Worm (Caenorhabditis elegans): ENCODE results near the gene K01A12.2.

K01A12.2 gene

DNA sequence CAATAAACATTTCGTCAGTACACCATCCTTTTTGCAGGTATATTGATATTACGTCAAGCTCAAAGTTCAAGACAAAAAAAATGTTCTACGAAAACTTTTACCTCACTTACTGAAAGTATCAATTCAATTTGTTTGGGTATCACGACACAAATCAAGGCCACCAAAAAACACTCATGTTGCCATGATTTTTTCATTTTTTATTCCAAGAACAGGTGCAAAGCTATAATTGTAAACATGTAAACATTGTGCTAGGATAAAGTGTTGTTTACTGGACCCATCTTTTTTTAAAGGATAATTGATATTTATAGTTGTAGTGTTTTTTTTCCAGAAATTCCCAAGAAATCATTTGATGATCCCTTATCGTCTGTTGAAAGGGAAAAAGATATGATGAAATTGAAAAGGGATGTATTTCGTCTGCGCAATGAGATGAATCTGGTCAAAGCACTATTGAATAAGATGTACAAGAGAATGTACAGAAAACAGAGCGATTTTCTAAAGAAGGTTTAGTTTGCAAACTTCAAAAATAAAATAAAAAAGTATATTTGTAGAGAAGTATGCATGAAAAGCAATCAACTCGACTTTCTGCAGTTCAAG lies 30.3 kb upstream of the K01A12.2 start:
- TF ChIP-seq jun-1 (tag; optimal IDR thresholded peaks at IDR 0.05) = no peak
- TF ChIP-seq unc-62 (GFP tag; optimal IDR thresholded peaks at IDR 0.05) = no peak
- no peak for TF ChIP-seq mml-1 (tag; optimal IDR thresholded peaks at IDR 0.05)
- no peak for TF ChIP-seq ceh-16 (tag; optimal IDR thresholded peaks at IDR 0.05)
- no peak for TF ChIP-seq ama-1 (optimal IDR thresholded peaks at IDR 0.05)
- no peak for TF ChIP-seq eor-1 (tag; optimal IDR thresholded peaks at IDR 0.05)
- peak; percentile 21 for TF ChIP-seq nhr-11 (tag; optimal IDR thresholded peaks at IDR 0.05)

- TF ChIP-seq elt-1 (tag; optimal IDR thresholded peaks at IDR 0.05) = peak; percentile 51
- TF ChIP-seq zag-1 (tag; optimal IDR thresholded peaks at IDR 0.05) = no peak
- TF ChIP-seq nhr-25 (tag; optimal IDR thresholded peaks at IDR 0.05) = peak; percentile 59
These were observed 28.2 kb upstream of the K01A12.2 start for ce11 chrX:8584825-8585384.

- TF ChIP-seq ZK546.5 (tag; optimal IDR thresholded peaks at IDR 0.05) (no peak), nhr-237 (tag; optimal IDR thresholded peaks at IDR 0.05) (no peak), pha-4 (tag; optimal IDR thresholded peaks at IDR 0.05) (no peak), unc-62 (GFP tag; optimal IDR thresholded peaks at IDR 0.05) (no peak), zag-1 (tag; optimal IDR thresholded peaks at IDR 0.05) (no peak), nhr-25 (tag; optimal IDR thresholded peaks at IDR 0.05) (no peak), mml-1 (tag; optimal IDR thresholded peaks at IDR 0.05) (no peak), fkh-2 (tag; optimal IDR thresholded peaks at IDR 0.05) (no peak), ceh-9 (tag; optimal IDR thresholded peaks at IDR 0.05) (no peak), tbx-2 (tag; optimal IDR thresholded peaks at IDR 0.05) (no peak), elt-3 (tag; optimal IDR thresholded peaks at IDR 0.05) (no peak), eor-1 (tag; optimal IDR thresholded peaks at IDR 0.05) (no peak), nfya-1 (tag; optimal IDR thresholded peaks at IDR 0.05; ENCODE audit: insufficient read depth) (no peak), nhr-67 (tag; optimal IDR thresholded peaks at IDR 0.05) (no peak)
These were observed 27.3 kb upstream of the K01A12.2 start, which contains the start of gene F18E9.3 for ce11 chrX:8585837-8586236. F18E9.3 (plus strand) TSS chrX:8586147.

DNA sequence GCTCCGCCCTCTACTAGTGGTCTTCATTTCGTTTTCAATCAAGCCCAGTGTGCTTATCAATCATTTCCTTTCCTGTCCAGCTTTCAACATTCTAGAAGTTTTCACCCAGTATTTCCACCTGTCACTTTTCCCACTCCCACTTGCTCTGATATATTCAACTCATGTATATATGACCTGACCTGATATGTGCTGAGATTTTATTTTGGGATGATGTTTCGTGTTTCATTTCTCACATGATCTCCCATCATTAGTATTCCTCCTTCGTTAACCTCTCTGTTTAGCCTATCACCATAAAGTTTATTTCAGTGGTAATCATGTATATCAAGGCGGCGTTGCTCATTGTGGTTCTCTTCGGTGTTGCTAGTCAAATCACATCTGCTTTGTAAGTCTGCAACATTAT lies 20.3 kb upstream of the K01A12.2 start, which contains the start of gene nlp-7:
Gene nlp-7 (plus strand): TSS at position 301 of the 400 bp plus-strand sequence.
- no peak for TF ChIP-seq nhr-76 (tag; optimal IDR thresholded peaks at IDR 0.05)
- TF ChIP-seq mdl-1 (tag; optimal IDR thresholded peaks at IDR 0.05) = no peak
- TF ChIP-seq egl-27 (tag; optimal IDR thresholded peaks at IDR 0.05) = no peak
- no peak for TF ChIP-seq fkh-2 (tag; optimal IDR thresholded peaks at IDR 0.05)
- no peak for TF ChIP-seq nhr-77 (tag; optimal IDR thresholded peaks at IDR 0.05)
- TF ChIP-seq elt-1 (tag; optimal IDR thresholded peaks at IDR 0.05) = no peak
- no peak for TF ChIP-seq jun-1 (tag; optimal IDR thresholded peaks at IDR 0.05)
- no peak for TF ChIP-seq nhr-25 (tag; optimal IDR thresholded peaks at IDR 0.05)
- TF ChIP-seq lin-39 (tag; optimal IDR thresholded peaks at IDR 0.05) = no peak

ce11 chrX:8597647-8598046 lies 15.5 kb upstream of the K01A12.2 start, which contains the start of gene F18E9.7:
F18E9.7 (minus strand) TSS chrX:8597747.
- no peak for TF ChIP-seq ceh-16 (tag; optimal IDR thresholded peaks at IDR 0.05)
- TF ChIP-seq nhr-76 (tag; optimal IDR thresholded peaks at IDR 0.05) = no peak
- no peak for TF ChIP-seq nhr-25 (tag; optimal IDR thresholded peaks at IDR 0.05)
- no peak for TF ChIP-seq pqm-1 (tag; optimal IDR thresholded peaks at IDR 0.05)
- no peak for TF ChIP-seq zag-1 (tag; optimal IDR thresholded peaks at IDR 0.05)
- TF ChIP-seq nhr-67 (tag; optimal IDR thresholded peaks at IDR 0.05) = no peak
- TF ChIP-seq elt-3 (tag; optimal IDR thresholded peaks at IDR 0.05) = no peak
- TF ChIP-seq unc-62 (GFP tag; optimal IDR thresholded peaks at IDR 0.05) = no peak
- no peak for TF ChIP-seq nhr-28 (tag; optimal IDR thresholded peaks at IDR 0.05)
- no peak for TF ChIP-seq fkh-10 (GFP tag; optimal IDR thresholded peaks at IDR 0.05)
- no peak for TF ChIP-seq nhr-11 (tag; optimal IDR thresholded peaks at IDR 0.05)
- no peak for TF ChIP-seq fos-1 (tag; optimal IDR thresholded peaks at IDR 0.05)
- TF ChIP-seq sea-2 (GFP tag; optimal IDR thresholded peaks at IDR 0.05) = no peak
- no peak for TF ChIP-seq ztf-11 (tag; optimal IDR thresholded peaks at IDR 0.05)
- TF ChIP-seq jun-1 (tag; optimal IDR thresholded peaks at IDR 0.05) = no peak

ce11 chrX:8598491-8598890 lies 14.7 kb upstream of the K01A12.2 start:
- TF ChIP-seq fkh-2 (tag; optimal IDR thresholded peaks at IDR 0.05) (no peak), nhr-23 (tag; optimal IDR thresholded peaks at IDR 0.05) (no peak), elt-2 (tag; optimal IDR thresholded peaks at IDR 0.05) (no peak), pqm-1 (tag; optimal IDR thresholded peaks at IDR 0.05) (no peak), mdl-1 (tag; optimal IDR thresholded peaks at IDR 0.05) (no peak), aly-2 (tag; optimal IDR thresholded peaks at IDR 0.05) (no peak), ZK546.5 (tag; optimal IDR thresholded peaks at IDR 0.05) (no peak), unc-39 (tag; optimal IDR thresholded peaks at IDR 0.05) (no peak), sea-2 (GFP tag; optimal IDR thresholded peaks at IDR 0.05) (no peak), egl-27 (tag; optimal IDR thresholded peaks at IDR 0.05) (no peak), daf-12 (tag; optimal IDR thresholded peaks at IDR 0.05) (no peak), nfya-1 (tag; optimal IDR thresholded peaks at IDR 0.05; ENCODE audit: insufficient read depth) (no peak), jun-1 (tag; optimal IDR thresholded peaks at IDR 0.05) (no peak), nhr-25 (tag; optimal IDR thresholded peaks at IDR 0.05) (no peak), ceh-9 (tag; optimal IDR thresholded peaks at IDR 0.05) (no peak), lin-39 (tag; optimal IDR thresholded peaks at IDR 0.05) (no peak), ceh-82 (tag; optimal IDR thresholded peaks at IDR 0.05) (no peak), pha-4 (tag; optimal IDR thresholded peaks at IDR 0.05) (no peak)

Data from whole organism, L3 larva.